Worm (Caenorhabditis elegans): ENCODE measurements around the gene C55A6.6.
"Not testable (repeated sequence)": the region's sequence is repeated elsewhere in the genome, so short reads cannot be mapped to it uniquely, and the experiment has no call there.

C55A6.6 gene

DNA sequence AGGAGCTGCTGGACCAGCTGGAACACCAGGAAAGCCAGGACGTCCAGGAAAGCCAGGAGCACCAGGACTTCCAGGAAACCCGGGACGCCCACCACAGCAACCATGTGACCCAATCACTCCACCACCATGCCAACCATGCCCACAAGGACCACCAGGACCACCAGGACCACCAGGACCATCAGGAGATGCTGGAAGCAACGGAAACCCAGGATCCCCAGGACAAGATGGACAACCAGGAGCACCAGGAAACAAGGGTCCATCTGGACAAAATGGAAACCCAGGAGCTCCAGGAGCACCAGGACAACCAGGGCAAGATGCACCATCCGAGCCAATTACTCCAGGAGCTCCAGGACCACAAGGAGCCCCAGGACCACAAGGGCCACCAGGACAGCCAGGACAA is 30.1 kb downstream of the C55A6.6 start:
- TF ChIP-seq unc-39 (tag; optimal IDR thresholded peaks at IDR 0.05) (no peak), bed-3 (GFP tag; optimal IDR thresholded peaks at IDR 0.05) (no peak), M03D4.4 (tag; optimal IDR thresholded peaks at IDR 0.05) (no peak)

DNA sequence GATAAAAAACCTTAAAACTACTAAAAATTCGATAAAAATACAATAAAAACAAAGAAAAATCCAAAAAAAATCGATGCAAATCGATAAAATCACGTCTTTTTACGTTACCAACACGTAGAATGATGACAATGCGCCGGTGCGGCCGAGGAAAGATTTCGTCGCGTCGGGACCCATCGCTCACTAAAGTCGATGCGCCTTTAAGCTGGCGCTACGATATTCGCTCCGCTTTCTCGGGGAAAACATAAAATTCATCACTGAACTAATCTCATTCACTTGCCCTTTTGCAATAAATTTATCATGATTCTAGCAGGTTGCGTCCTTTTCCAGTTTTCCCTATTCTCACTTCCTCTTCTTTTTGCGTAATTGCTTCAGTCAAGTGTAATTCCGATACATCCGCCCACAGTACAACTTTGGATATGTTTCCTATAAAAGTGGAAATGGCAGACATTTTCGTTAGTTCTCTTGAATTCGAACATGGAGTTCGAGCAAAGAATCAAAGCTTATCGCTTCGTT is 30.9 kb downstream of the C55A6.6 start, which contains the start of gene col-157:
col-157 (plus strand) TSS at position 463 of the 513 bp plus-strand sequence.
- TF ChIP-seq ham-2 (GFP tag; optimal IDR thresholded peaks at IDR 0.05); ceh-39 (tag; optimal IDR thresholded peaks at IDR 0.05); sptf-1 (tag; optimal IDR thresholded peaks at IDR 0.05): not testable (repeated sequence)

DNA sequence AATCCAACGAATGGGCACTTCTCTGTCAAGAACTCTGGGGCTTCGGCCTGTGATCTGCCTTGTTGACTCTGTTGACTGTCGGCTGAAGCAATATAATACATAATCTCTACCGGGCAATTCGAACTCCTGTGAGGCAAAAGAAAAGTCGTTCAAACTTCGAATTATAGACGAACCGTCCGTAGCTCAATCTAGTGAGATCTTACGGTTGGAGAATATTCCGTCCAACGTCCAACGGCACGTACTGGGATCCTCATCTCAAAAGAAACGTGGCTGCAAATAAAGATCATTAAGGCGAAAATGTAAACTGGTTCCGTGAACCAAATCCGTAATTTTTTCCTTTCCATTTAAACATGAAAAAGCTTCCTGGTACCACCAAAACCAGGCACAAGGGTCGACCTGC is 33.8 kb downstream of the C55A6.6 start, which contains the start of gene T11F9.14:
T11F9.14 (minus strand) TSS at position 101 of the 400 bp plus-strand sequence.
- not testable (repeated sequence) for TF ChIP-seq cnd-1, mab-5, zip-8 (tag; optimal IDR thresholded peaks at IDR 0.05)

DNA sequence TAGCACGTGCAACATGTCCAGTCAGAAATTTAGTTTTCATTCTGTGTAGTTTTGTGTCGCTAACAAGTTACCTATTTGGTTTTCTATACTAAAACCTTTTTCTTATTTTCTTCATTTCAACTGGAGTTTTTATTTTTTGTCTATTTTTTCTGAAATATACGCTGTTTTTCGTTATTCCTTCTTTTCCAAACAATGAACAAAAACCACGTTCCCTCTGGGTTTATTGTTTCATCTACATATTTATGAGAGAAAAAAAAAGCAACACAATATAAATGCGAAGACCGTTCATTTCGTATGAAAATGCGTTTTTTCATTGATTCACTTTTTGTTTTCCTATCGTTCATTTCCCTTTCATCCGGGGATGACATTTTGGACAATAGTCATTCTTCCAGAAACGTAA is 35.1 kb downstream of the C55A6.6 start, which contains the start of gene T11F9.22:
T11F9.22 (plus strand) TSS at position 301 of the 400 bp plus-strand sequence.
- no peak for TF ChIP-seq M03D4.4 (tag; optimal IDR thresholded peaks at IDR 0.05)

DNA sequence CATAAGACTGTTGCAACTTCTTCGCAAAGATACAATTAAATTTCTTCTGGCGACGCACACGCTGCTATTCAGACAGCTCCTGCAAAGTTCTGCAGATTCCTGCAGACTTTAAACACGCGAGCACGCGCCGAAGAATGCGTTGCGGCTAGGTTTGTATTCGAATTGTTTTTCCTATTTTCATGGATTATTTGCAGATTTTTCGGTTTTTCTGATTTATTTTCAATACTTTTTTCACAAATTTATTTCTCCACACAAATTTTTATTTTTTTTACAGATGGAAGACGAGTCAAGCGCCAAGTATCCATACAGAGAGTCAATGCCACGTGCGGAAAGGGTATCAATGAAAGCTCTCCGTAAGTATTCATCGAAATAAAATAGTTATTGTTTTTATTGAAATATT is 38.9 kb downstream of the C55A6.6 start, which contains the start of gene T11F9.7:
T11F9.7 (plus strand) TSS at position 301 of the 400 bp plus-strand sequence.
- TF ChIP-seq elt-3, mab-5, snpc-4 (tag; optimal IDR thresholded peaks at IDR 0.05): not testable (repeated sequence)

DNA sequence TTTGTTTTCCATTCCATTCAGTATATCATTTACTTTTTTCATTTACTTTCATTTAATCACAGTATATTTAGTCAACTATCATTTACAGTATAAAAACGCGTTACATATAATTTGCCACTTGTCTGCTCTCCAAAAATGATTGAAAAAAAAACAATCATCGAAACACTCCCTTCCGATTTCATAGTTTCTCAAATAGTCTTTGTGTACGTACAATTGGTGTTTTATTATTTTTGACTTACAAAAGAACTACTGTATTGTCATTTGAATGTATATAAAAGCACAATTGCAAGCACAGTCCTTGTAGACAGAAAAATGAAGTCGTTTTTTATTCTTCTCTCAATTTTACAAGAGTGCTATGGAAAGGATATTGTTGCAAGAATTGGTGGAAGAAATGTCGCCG is 40.1 kb downstream of the C55A6.6 start, which contains the start of gene nas-22:
nas-22 (plus strand) TSS at position 301 of the 400 bp plus-strand sequence.
- TF ChIP-seq unc-39 (tag; optimal IDR thresholded peaks at IDR 0.05) (no peak), nhr-12 (tag; optimal IDR thresholded peaks at IDR 0.05) (no peak), ceh-43 (GFP tag; optimal IDR thresholded peaks at IDR 0.05) (no peak), pha-4 (tag; optimal IDR thresholded peaks at IDR 0.05) (no peak), sptf-1 (tag; optimal IDR thresholded peaks at IDR 0.05) (no peak), unc-62 (GFP tag; optimal IDR thresholded peaks at IDR 0.05) (no peak), nhr-237 (tag; optimal IDR thresholded peaks at IDR 0.05) (no peak), lsy-2 (tag; optimal IDR thresholded peaks at IDR 0.05) (no peak), nhr-28 (tag; optimal IDR thresholded peaks at IDR 0.05) (no peak), cnd-1 (tag; optimal IDR thresholded peaks at IDR 0.05) (no peak), ces-1 (GFP tag; optimal IDR thresholded peaks at IDR 0.05) (no peak), ztf-11 (tag; optimal IDR thresholded peaks at IDR 0.05) (no peak), unc-120 (tag; optimal IDR thresholded peaks at IDR 0.05; ENCODE audit: poor library complexity, severe bottlenecking) (no peak), elt-3 (tag; optimal IDR thresholded peaks at IDR 0.05) (no peak), snpc-4 (tag; optimal IDR thresholded peaks at IDR 0.05) (no peak)

DNA sequence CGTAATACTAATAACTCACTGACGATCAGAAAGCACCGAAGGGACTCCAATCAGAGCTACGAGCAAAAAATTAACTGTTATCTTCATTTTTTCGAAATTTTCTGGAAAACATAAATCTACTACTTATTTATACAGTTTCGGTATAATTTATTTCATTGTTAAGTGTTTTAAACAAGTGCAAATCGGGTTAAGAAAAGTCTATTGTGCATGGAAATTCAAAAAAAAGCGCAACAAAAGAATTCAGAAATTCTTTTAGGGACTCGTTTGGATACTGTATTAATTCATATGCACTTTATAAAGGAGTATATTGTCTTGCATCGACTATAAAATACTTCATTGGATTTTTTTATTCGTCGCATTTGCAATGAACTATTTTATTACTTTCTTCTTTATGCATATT is 42.3 kb downstream of the C55A6.6 start, which contains the start of the genes nas-20 and nas-21:
nas-20 (minus strand) TSS at position 101 of the 400 bp plus-strand sequence.
nas-21 (plus strand) TSS at position 356 of the 400 bp plus-strand sequence.
- TF ChIP-seq mls-2 (tag; optimal IDR thresholded peaks at IDR 0.05) (no peak), drap-1 (GFP tag; optimal IDR thresholded peaks at IDR 0.05) (no peak), cnd-1 (tag; optimal IDR thresholded peaks at IDR 0.05) (no peak)

DNA sequence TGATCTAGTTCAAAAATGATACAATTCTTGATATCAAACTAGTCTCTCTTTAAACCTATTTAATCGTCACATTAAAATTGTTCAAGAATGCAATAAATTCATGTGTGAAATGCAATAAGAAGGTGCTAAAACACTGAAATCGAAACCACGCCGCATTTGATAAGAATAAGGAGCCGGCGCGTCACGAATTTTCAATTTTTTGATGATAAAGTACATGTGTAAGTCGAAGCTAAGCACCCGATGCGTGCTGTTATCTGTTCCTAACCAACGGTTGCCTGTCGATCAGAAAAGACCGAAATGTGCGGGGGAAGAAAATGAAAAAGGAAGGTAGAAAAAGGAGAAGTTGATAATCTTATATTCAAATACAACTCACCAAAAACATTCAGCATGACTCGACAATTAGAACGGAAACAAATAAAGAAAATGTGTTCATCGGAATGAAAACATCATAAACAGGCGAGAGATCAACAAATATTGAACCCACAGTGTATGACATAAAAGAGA is 44.3 kb downstream of the C55A6.6 start, which contains the start of gene aat-6:
aat-6 (minus strand) TSS at position 454 of the 504 bp plus-strand sequence.
- no peak for TF ChIP-seq nhr-237 (tag; optimal IDR thresholded peaks at IDR 0.05)
- no peak for TF ChIP-seq bed-3 (GFP tag; optimal IDR thresholded peaks at IDR 0.05)
- no peak for TF ChIP-seq lin-32 (GFP tag; optimal IDR thresholded peaks at IDR 0.05)
- TF ChIP-seq ztf-11 (tag; optimal IDR thresholded peaks at IDR 0.05) = no peak
- TF ChIP-seq drap-1 (GFP tag; optimal IDR thresholded peaks at IDR 0.05) = no peak
- no peak for TF ChIP-seq sem-2 (GFP tag; optimal IDR thresholded peaks at IDR 0.05)
- no peak for TF ChIP-seq ham-2 (GFP tag; optimal IDR thresholded peaks at IDR 0.05)
- no peak for TF ChIP-seq flh-1 (GFP tag; optimal IDR thresholded peaks at IDR 0.05)
- TF ChIP-seq nhr-28 (tag; optimal IDR thresholded peaks at IDR 0.05) = no peak
- TF ChIP-seq pha-4 (tag; optimal IDR thresholded peaks at IDR 0.05) = no peak
- TF ChIP-seq zip-8 (tag; optimal IDR thresholded peaks at IDR 0.05) = no peak
- TF ChIP-seq snpc-4 (tag; optimal IDR thresholded peaks at IDR 0.05) = no peak
- no peak for TF ChIP-seq elt-3 (tag; optimal IDR thresholded peaks at IDR 0.05)
- no peak for TF ChIP-seq unc-120 (tag; optimal IDR thresholded peaks at IDR 0.05; ENCODE audit: poor library complexity, severe bottlenecking)
- no peak for TF ChIP-seq mep-1 (tag; optimal IDR thresholded peaks at IDR 0.05)
- no peak for TF ChIP-seq nhr-2 (tag; optimal IDR thresholded peaks at IDR 0.05)
- TF ChIP-seq ceh-43 (GFP tag; optimal IDR thresholded peaks at IDR 0.05) = no peak
